Worm (Caenorhabditis elegans) whole organism, L3 larva: Measurements from ENCODE around the gene F54E12.2.
"Not testable (repeated sequence)": the region's sequence is repeated elsewhere in the genome, so short reads cannot be mapped to it uniquely, and the experiment has no call there.

Source experiments
- R02D3.7 ChIP-seq: fragments of 150-350 bp; optimal IDR thresholded peaks from 2 replicates; lab custom pipeline; 2014; ENCODE audit warnings: missing biosample characterization, missing genetic modification characterization
- ZK546.5 ChIP-seq: sonication (generic microtip); optimal IDR thresholded peaks from 2 replicates; lab custom pipeline; 2017; ENCODE audit warnings: missing biosample characterization, missing genetic modification characterization
- aly-2 ChIP-seq: fragments of 150-350 bp; optimal IDR thresholded peaks from 2 replicates; lab custom pipeline; 2014; ENCODE audit warnings: missing biosample characterization, missing genetic modification characterization
- ama-1 ChIP-seq: fragments of 150-350 bp; optimal IDR thresholded peaks from 2 replicates; lab custom pipeline; 2018
- ceh-16 ChIP-seq: sonication (generic microtip); optimal IDR thresholded peaks from 2 replicates; lab custom pipeline; 2017; ENCODE audit warnings: missing biosample characterization, missing genetic modification characterization
- ceh-28 ChIP-seq: fragments of 150-350 bp; optimal IDR thresholded peaks from 2 replicates; lab custom pipeline; 2014; ENCODE audit warnings: missing biosample characterization, missing genetic modification reagents, missing genetic modification characterization
- ceh-9 ChIP-seq: sonication (generic microtip); optimal IDR thresholded peaks from 2 replicates; lab custom pipeline; 2018; ENCODE audit warnings: missing biosample characterization, missing genetic modification characterization
- daf-12 ChIP-seq: fragments of 150-350 bp; optimal IDR thresholded peaks from 2 replicates; lab custom pipeline; 2014; ENCODE audit warnings: missing biosample characterization, missing genetic modification reagents, missing genetic modification characterization
- egl-27 ChIP-seq: sonication (generic microtip); optimal IDR thresholded peaks from 4 replicates; lab custom pipeline; 2017; ENCODE audit warnings: missing biosample characterization, missing genetic modification reagents, missing genetic modification characterization
- elt-2 ChIP-seq: sonication (generic microtip); optimal IDR thresholded peaks from 2 replicates; lab custom pipeline; 2016; ENCODE audit warnings: missing genetic modification reagents, mild to moderate bottlenecking, missing genetic modification characterization, missing compliant biosample characterization
- elt-3 ChIP-seq, 3 experiments: fragments of 150-350 bp in 1 of 3; sonication (generic microtip) in 2 of 3; optimal IDR thresholded peaks; 2 replicates in 2 of 3; 4 replicates in 1 of 3; lab custom pipeline; 2014 to 2017; ENCODE audit warnings: missing biosample characterization in 3 of 3, missing genetic modification characterization in 3 of 3
- fkh-2 ChIP-seq: fragments of 150-350 bp; optimal IDR thresholded peaks from 2 replicates; lab custom pipeline; 2014; ENCODE audit warnings: missing biosample characterization, missing genetic modification reagents, missing genetic modification characterization
- fos-1 ChIP-seq: fragments of 150-350 bp; optimal IDR thresholded peaks from 2 replicates; lab custom pipeline; 2014; ENCODE audit warnings: missing biosample characterization, missing genetic modification characterization
- jun-1 ChIP-seq: fragments of 150-350 bp; optimal IDR thresholded peaks from 2 replicates; lab custom pipeline; 2014; ENCODE audit warnings: missing biosample characterization, missing genetic modification reagents, missing genetic modification characterization
- lin-15B ChIP-seq: fragments of 150-350 bp; optimal IDR thresholded peaks from 2 replicates; lab custom pipeline; 2014; ENCODE audit warnings: missing biosample characterization, missing genetic modification characterization
- mdl-1 ChIP-seq: fragments of 150-350 bp; optimal IDR thresholded peaks from 2 replicates; lab custom pipeline; 2014; ENCODE audit warnings: missing biosample characterization, missing genetic modification characterization
- nfya-1 ChIP-seq: sonication (generic microtip); optimal IDR thresholded peaks from 2 replicates; lab custom pipeline; 2017; ENCODE audit warnings: missing genetic modification characterization, mild to moderate bottlenecking, missing compliant biosample characterization, antibody characterized with exemption, moderate library complexity; ENCODE audit not compliant: insufficient read depth
- nhr-23 ChIP-seq: fragments of 150-350 bp; optimal IDR thresholded peaks from 2 replicates; lab custom pipeline; 2014; ENCODE audit warnings: missing biosample characterization, missing genetic modification reagents, missing genetic modification characterization
- nhr-237 ChIP-seq: fragments of 150-350 bp; optimal IDR thresholded peaks from 2 replicates; lab custom pipeline; 2014; ENCODE audit warnings: missing biosample characterization, missing genetic modification characterization
- nhr-67 ChIP-seq: fragments of 150-350 bp; optimal IDR thresholded peaks from 2 replicates; lab custom pipeline; 2014; ENCODE audit warnings: missing biosample characterization, missing genetic modification characterization
- pha-4 ChIP-seq: fragments of 150-350 bp; optimal IDR thresholded peaks from 2 replicates; lab custom pipeline; 2014; ENCODE audit warnings: missing biosample characterization, missing genetic modification reagents, missing genetic modification characterization
- sea-2 ChIP-seq: fragments of 150-350 bp; sonication (generic microtip); optimal IDR thresholded peaks from 4 replicates; lab custom pipeline; 2014; ENCODE audit warnings: missing biosample characterization, missing genetic modification reagents, missing genetic modification characterization
- skn-1 ChIP-seq: fragments of 150-350 bp; optimal IDR thresholded peaks from 2 replicates; lab custom pipeline; 2014; ENCODE audit warnings: missing biosample characterization, missing genetic modification characterization
- snpc-4 ChIP-seq: fragments of 150-350 bp; optimal IDR thresholded peaks from 2 replicates; lab custom pipeline; 2014; ENCODE audit warnings: missing biosample characterization, missing genetic modification characterization
- tbx-2 ChIP-seq: sonication (generic microtip); optimal IDR thresholded peaks from 2 replicates; lab custom pipeline; 2016; ENCODE audit warnings: mild to moderate bottlenecking, missing genetic modification characterization, missing compliant biosample characterization
- unc-39 ChIP-seq: sonication (generic microtip); optimal IDR thresholded peaks from 4 replicates; lab custom pipeline; 2017; ENCODE audit warnings: missing biosample characterization, missing genetic modification characterization
- ztf-4 ChIP-seq: fragments of 150-350 bp; optimal IDR thresholded peaks from 2 replicates; lab custom pipeline; 2014; ENCODE audit warnings: missing biosample characterization, missing genetic modification characterization

F54E12.2 gene

DNA sequence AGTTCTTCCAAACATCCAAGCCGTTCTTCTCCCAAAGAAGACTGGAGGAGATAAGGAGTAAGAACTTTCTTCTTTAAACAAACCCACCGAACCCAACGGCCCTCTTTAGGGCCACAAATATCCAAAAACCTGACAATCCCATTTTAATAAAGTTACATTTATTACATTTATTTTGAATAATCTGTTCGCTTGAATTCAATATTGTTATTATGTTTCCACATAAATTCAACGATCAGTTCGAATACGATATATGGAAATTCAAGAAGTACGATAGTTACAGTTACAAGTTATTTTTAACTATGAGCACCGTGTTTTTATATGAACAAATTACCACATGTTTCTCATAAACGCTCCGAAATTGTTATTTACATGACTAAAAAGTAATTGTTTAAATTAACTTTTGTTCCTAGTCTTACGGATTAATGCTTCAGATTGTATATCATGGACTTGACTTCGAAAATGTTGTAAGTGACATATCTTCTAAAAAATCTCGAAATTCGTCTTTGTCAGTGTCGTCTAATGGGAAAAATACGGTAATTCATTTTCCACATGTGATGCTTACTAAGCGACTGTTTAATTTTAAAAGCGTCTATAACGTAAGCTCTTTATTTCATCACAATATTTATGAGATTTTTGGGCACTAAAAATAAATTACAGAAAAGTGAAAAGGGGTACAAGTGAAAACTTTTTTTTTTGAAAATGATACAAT is 3.9 kb upstream of the F54E12.2 start:
- no peak for TF ChIP-seq egl-27 (tag; lab: Kevin White, UChicago)
- no peak for TF ChIP-seq fkh-2
- no peak for TF ChIP-seq mdl-1
- TF ChIP-seq elt-2: no peak
- no peak for TF ChIP-seq jun-1 (tag; lab: Kevin White, UChicago)
- TF ChIP-seq sea-2 (GFP tag; lab: Kevin White, UChicago): no peak
- no peak for TF ChIP-seq snpc-4 (tag; lab: Kevin White, UChicago)
- no peak for TF ChIP-seq ztf-4
- no peak for TF ChIP-seq ceh-28

DNA sequence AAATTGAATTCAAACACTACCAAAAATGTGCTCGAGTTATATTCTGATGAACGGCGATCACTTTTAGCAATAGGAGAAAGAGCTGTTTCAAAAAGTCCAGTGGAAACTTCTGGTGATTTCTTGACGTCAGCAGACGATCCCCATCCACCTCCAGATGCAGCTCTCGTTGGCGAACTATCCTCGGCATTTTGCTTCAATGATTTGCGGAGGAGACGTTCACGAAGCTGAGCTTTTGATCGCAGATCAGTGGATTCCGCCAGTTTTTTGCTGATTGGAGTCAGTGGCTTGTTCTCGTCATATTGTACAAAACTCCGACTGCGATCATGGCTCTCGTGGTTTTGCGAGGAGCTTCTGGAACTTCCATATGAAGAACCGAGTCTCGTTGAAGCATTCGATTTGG is 804 bp downstream of the F54E12.2 start:
- no peak for TF ChIP-seq daf-12 (tag; lab: Kevin White, UChicago)
- no peak for TF ChIP-seq nfya-1
- TF ChIP-seq ceh-9: no peak
- TF ChIP-seq fos-1: no peak
- no peak for TF ChIP-seq jun-1 (tag; lab: Kevin White, UChicago)

DNA sequence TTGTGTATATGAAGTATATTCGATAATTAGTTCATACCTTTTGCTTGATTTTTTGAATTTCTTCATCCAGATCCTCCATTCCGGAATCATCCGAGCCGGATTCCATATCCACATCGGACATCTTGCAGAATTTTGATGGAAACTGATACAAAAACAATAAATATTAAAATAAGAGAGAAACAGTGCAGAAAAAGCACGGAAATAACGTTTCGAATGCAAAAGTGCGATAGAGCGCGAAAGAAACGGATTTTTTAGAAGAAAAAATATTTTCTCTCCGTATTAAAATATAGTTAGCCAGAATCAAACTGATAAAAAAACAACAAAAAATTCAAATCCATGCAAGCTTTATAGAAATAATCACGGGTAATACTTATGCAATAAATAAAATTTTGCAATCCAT is 4.2 kb downstream of the F54E12.2 start, which contains the start of gene sart-3:
Gene sart-3, minus strand, starts transcription at position 219 of the 400 bp plus-strand sequence.
- TF ChIP-seq pha-4 (tag; lab: Kevin White, UChicago) (peak; percentile 43), ceh-16 (tag; lab: Kevin White, UChicago) (no peak), fkh-2 (no peak), nhr-23 (no peak), lin-15B (tag; lab: Kevin White, UChicago) (peak; percentile 24)
- TF ChIP-seq, all 47 proteins: peak for 2

DNA sequence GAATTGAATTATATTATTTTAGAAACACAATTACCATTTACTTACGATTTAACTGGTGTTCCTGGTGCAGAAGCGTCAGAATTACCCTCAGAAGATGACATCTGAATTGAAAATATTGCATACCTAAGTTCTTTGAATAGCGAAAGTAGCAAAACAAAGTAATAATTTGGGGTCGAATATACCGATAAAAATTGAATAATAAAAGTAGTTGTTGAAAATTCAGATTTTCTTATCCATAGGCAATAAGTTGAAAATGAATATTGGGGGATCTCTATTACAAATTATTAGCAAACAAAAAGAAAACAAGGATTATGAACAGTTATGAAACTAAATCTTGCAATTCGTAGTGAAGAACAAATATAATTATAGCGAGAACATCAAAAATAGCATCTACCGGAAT is 7.7 kb downstream of the F54E12.2 start, which contains the start of gene leo-1:
Gene leo-1, minus strand, starts transcription at position 101 of the 400 bp plus-strand sequence.
- TF ChIP-seq tbx-2 (tag; lab: Kevin White, UChicago) (no peak), ceh-16 (tag; lab: Kevin White, UChicago) (no peak), nhr-67 (tag; lab: Kevin White, UChicago) (no peak)

DNA sequence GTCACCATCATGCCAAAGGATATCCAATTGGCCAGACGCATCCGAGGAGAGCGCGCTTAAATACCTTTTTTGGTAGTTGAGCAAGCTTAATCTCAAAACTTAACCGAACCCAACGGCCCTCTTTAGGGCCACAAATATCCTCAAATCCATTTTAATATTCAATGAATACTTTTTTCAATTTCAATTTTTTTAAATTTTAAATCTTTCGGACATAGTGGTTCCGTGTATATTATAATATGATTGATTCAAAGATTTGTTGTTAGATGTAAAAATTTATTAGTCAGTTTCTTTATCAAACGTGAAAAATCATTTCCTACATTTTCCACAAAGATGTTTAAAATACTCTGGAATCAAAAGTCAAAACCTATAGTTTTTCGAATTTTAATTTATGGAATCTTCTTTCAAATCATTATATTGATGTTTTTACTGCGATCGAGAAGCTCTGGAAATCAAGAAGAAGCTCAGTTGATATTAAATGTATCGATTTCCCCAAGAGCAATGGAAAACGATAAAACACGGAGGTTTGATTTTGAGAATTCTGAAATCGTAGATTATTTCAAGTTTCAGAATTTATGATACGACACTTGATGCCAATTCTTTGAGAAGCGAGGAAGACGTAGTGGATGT is 9.9 kb downstream of the F54E12.2 start, which contains the start of gene B0035.21:
Gene B0035.21, plus strand, starts transcription at position 322 of the 627 bp plus-strand sequence.
- TF ChIP-seq skn-1 (tag; lab: Kevin White, UChicago): no peak

DNA sequence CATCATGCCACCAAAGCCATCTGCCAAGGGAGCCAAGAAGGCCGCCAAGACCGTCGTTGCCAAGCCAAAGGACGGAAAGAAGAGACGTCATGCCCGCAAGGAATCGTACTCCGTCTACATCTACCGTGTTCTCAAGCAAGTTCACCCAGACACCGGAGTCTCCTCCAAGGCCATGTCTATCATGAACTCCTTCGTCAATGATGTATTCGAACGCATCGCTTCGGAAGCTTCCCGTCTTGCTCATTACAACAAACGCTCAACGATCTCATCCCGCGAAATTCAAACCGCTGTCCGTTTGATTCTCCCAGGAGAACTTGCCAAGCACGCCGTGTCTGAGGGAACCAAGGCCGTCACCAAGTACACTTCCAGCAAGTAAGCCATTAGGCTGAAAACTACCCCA is 12.2 kb downstream of the F54E12.2 start, which contains the start of gene his-48:
Gene his-48, plus strand, starts transcription at position 5 of the 400 bp plus-strand sequence.
- not testable (repeated sequence) for TF ChIP-seq fos-1; ztf-4; skn-1 (tag; lab: Kevin White, UChicago)

DNA sequence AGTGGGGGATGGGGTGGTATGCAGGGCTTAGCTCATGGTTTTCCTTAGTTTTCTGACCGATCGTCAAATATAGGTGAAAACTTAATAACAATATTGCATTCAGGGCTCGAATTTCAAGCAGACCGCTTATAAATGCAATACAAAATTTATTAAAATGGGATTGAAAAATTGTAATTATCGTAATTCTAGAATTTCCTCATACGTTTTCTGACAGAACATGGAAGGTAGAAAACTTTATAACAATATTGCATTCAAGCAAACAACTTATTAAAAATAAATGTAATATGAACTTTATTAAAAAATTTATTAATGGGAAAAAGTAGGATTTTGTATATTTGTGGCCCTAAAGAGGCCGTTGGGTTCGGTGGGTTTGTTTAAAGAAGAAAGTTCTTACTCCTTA is 13.3 kb downstream of the F54E12.2 start:
- TF ChIP-seq skn-1 (tag; lab: Kevin White, UChicago): no peak
- no peak for TF ChIP-seq nhr-23
- TF ChIP-seq ZK546.5: no peak
- TF ChIP-seq nhr-237 (tag; lab: Kevin White, UChicago): no peak
- TF ChIP-seq ama-1 (lab: Kevin White, UChicago): no peak
- no peak for TF ChIP-seq elt-3 (tag; optimal IDR thresholded peaks at IDR 0.05; lab: Kevin White, UChicago)
- TF ChIP-seq unc-39 (tag; lab: Kevin White, UChicago): no peak
- TF ChIP-seq aly-2 (tag; lab: Kevin White, UChicago): no peak
- no peak for TF ChIP-seq R02D3.7
- no peak for TF ChIP-seq lin-15B (tag; lab: Kevin White, UChicago)
- TF ChIP-seq sea-2 (GFP tag; lab: Kevin White, UChicago): no peak
- no peak for TF ChIP-seq ceh-28
